Worm (Caenorhabditis elegans): ENCODE data around the gene col-73.
"Not testable (repeated sequence)": the region's sequence is repeated elsewhere in the genome, so short reads cannot be mapped to it uniquely, and the experiment has no call there.

- not testable (repeated sequence) for TF ChIP-seq ama-1 (optimal IDR thresholded peaks at IDR 0.05); ets-7 (tag; optimal IDR thresholded peaks at IDR 0.05); tra-4 (tag; optimal IDR thresholded peaks at IDR 0.05)
Measured at ce11 chrII:4860260-4860659, 12.7 kb downstream of the col-73 start, which contains the start of the genes nspd-5 and F11G11.4.
